Worm (Caenorhabditis elegans): ENCODE results near the gene R11G1.7.

ce11 chrX:3705319-3705718 lies 49.2 kb downstream of the R11G1.7 start:
- no peak for TF ChIP-seq him-1 (tag; optimal IDR thresholded peaks at IDR 0.05)
- no peak for TF ChIP-seq dao-5 (tag; optimal IDR thresholded peaks at IDR 0.05)
- no peak for TF ChIP-seq W03F9.2 (tag; optimal IDR thresholded peaks at IDR 0.05)

All from whole organism, L4/young adult.